Worm (Caenorhabditis elegans) whole organism, early embryonic: ENCODE data around the gene gpn-1.

Experiments used
- B0310.2 ChIP-seq: sonication (generic microtip); optimal IDR thresholded peaks from 2 replicates; lab custom pipeline; 2016; ENCODE audit warnings: mild to moderate bottlenecking, missing genetic modification characterization, missing compliant biosample characterization
- F13C5.2 ChIP-seq: sonication (generic microtip); optimal IDR thresholded peaks from 2 replicates; lab custom pipeline; 2017; ENCODE audit warnings: mild to moderate bottlenecking, missing genetic modification characterization, inconsistent platforms, missing compliant biosample characterization
- aly-1 ChIP-seq: sonication (generic microtip); optimal IDR thresholded peaks from 2 replicates; lab custom pipeline; 2016; ENCODE audit warnings: missing genetic modification characterization, missing compliant biosample characterization
- ama-1 ChIP-seq: fragments of 150-350 bp; optimal IDR thresholded peaks from 2 replicates; lab custom pipeline; 2014
- ceh-36 ChIP-seq: sonication (generic microtip); optimal IDR thresholded peaks from 2 replicates; lab custom pipeline; 2016; ENCODE audit warnings: missing genetic modification characterization, inconsistent platforms, missing compliant biosample characterization
- flt-1 ChIP-seq: fragments of 200-800 bp; sonication (Bioruptor generic); IDR thresholded peaks from 2 replicates; pipeline ENCODE4 v1.3.6; 2022; ENCODE audit warnings: missing genetic modification characterization, missing compliant biosample characterization
- hmbx-1 ChIP-seq: sonication (generic microtip); optimal IDR thresholded peaks from 2 replicates; lab custom pipeline; 2016; ENCODE audit warnings: mild to moderate bottlenecking, missing genetic modification characterization, missing compliant biosample characterization
- hnd-1 ChIP-seq: sonication (generic microtip); optimal IDR thresholded peaks from 2 replicates; lab custom pipeline; 2016; ENCODE audit warnings: missing genetic modification characterization, missing compliant biosample characterization
- pes-1 ChIP-seq: fragments of 200-800 bp; sonication (Bioruptor generic); IDR thresholded peaks from 2 replicates; pipeline ENCODE4 v1.3.6; 2022; ENCODE audit warnings: missing genetic modification reagents, missing genetic modification characterization, missing compliant biosample characterization
- tbx-11 ChIP-seq: fragments of 200-800 bp; sonication (Bioruptor generic); IDR thresholded peaks from 2 replicates; pipeline ENCODE4 v1.3.6; 2022; ENCODE audit warnings: missing genetic modification characterization, missing compliant biosample characterization
- tbx-37 ChIP-seq: fragments of 200-800 bp; sonication (Bioruptor generic); conservative IDR thresholded peaks from 2 replicates; pipeline ENCODE4 v1.3.6; 2022; ENCODE audit warnings: missing genetic modification reagents, missing genetic modification characterization, missing compliant biosample characterization
- tra-4 ChIP-seq: sonication (generic microtip); optimal IDR thresholded peaks from 2 replicates; lab custom pipeline; 2017; ENCODE audit warnings: missing genetic modification characterization, missing compliant biosample characterization

- TF ChIP-seq tra-4 (no peak), ama-1 (lab: Kevin White, UChicago) (no peak), aly-1 (tag; lab: Kevin White, UChicago) (no peak), pes-1 (GFP tag; lab: Robert Waterston, UW) (no peak), hnd-1 (no peak), B0310.2 (no peak), ceh-36 (no peak), tbx-37 (no peak), flt-1 (no peak), F13C5.2 (tag; lab: Kevin White, UChicago) (no peak), hmbx-1 (no peak), tbx-11 (no peak)
Measured at ce11 chrX:15707913-15708312, 26.4 kb downstream of the gpn-1 start, which contains the start of gene nhr-48.
